Worm (Caenorhabditis elegans) whole organism, early embryonic: ENCODE measurements around the gene AH6.3.

Experiments
- B0310.2 ChIP-seq: sonication (generic microtip); optimal IDR thresholded peaks from 2 replicates; lab custom pipeline; 2016; ENCODE audit warnings: mild to moderate bottlenecking, missing genetic modification characterization, missing compliant biosample characterization
- F13C5.2 ChIP-seq: sonication (generic microtip); optimal IDR thresholded peaks from 2 replicates; lab custom pipeline; 2017; ENCODE audit warnings: mild to moderate bottlenecking, missing genetic modification characterization, inconsistent platforms, missing compliant biosample characterization
- aly-1 ChIP-seq: sonication (generic microtip); optimal IDR thresholded peaks from 2 replicates; lab custom pipeline; 2016; ENCODE audit warnings: missing genetic modification characterization, missing compliant biosample characterization
- ama-1 ChIP-seq: fragments of 150-350 bp; optimal IDR thresholded peaks from 2 replicates; lab custom pipeline; 2014
- ceh-13 ChIP-seq: fragments of 200-800 bp; sonication (Bioruptor generic); optimal IDR thresholded peaks from 2 replicates; lab custom pipeline; 2018; ENCODE audit warnings: mild to moderate bottlenecking, missing genetic modification characterization, missing compliant biosample characterization
- ceh-36 ChIP-seq: sonication (generic microtip); optimal IDR thresholded peaks from 2 replicates; lab custom pipeline; 2016; ENCODE audit warnings: missing genetic modification characterization, inconsistent platforms, missing compliant biosample characterization
- ets-7 ChIP-seq: sonication (generic microtip); optimal IDR thresholded peaks from 2 replicates; lab custom pipeline; 2016; ENCODE audit warnings: missing genotype, missing genetic modification characterization, missing compliant biosample characterization
- flt-1 ChIP-seq: fragments of 200-800 bp; sonication (Bioruptor generic); IDR thresholded peaks from 2 replicates; pipeline ENCODE4 v1.3.6; 2022; ENCODE audit warnings: missing genetic modification characterization, missing compliant biosample characterization
- hmbx-1 ChIP-seq: sonication (generic microtip); optimal IDR thresholded peaks from 2 replicates; lab custom pipeline; 2016; ENCODE audit warnings: mild to moderate bottlenecking, missing genetic modification characterization, missing compliant biosample characterization
- hmg-4 ChIP-seq: fragments of 200-800 bp; sonication (Bioruptor generic); optimal IDR thresholded peaks from 2 replicates; lab custom pipeline; 2018; ENCODE audit warnings: mild to moderate bottlenecking, missing genetic modification characterization, missing compliant biosample characterization
- hnd-1 ChIP-seq: sonication (generic microtip); optimal IDR thresholded peaks from 2 replicates; lab custom pipeline; 2016; ENCODE audit warnings: missing genetic modification characterization, missing compliant biosample characterization
- pes-1 ChIP-seq: fragments of 200-800 bp; sonication (Bioruptor generic); IDR thresholded peaks from 2 replicates; pipeline ENCODE4 v1.3.6; 2022; ENCODE audit warnings: missing genetic modification reagents, missing genetic modification characterization, missing compliant biosample characterization
- scrt-1 ChIP-seq: fragments of 200-800 bp; sonication (Bioruptor generic); IDR thresholded peaks from 2 replicates; pipeline ENCODE4 v1.3.6; 2022; ENCODE audit warnings: missing genetic modification characterization, missing compliant biosample characterization
- sea-1 ChIP-seq: fragments of 200-800 bp; sonication (Bioruptor generic); conservative IDR thresholded peaks from 2 replicates; pipeline ENCODE4 v1.3.6; 2022; ENCODE audit warnings: missing genetic modification characterization, missing compliant biosample characterization
- tbx-11 ChIP-seq: fragments of 200-800 bp; sonication (Bioruptor generic); IDR thresholded peaks from 2 replicates; pipeline ENCODE4 v1.3.6; 2022; ENCODE audit warnings: missing genetic modification characterization, missing compliant biosample characterization
- tbx-37 ChIP-seq: fragments of 200-800 bp; sonication (Bioruptor generic); conservative IDR thresholded peaks from 2 replicates; pipeline ENCODE4 v1.3.6; 2022; ENCODE audit warnings: missing genetic modification reagents, missing genetic modification characterization, missing compliant biosample characterization
- tra-4 ChIP-seq: sonication (generic microtip); optimal IDR thresholded peaks from 2 replicates; lab custom pipeline; 2017; ENCODE audit warnings: missing genetic modification characterization, missing compliant biosample characterization

Gene AH6.3

DNA sequence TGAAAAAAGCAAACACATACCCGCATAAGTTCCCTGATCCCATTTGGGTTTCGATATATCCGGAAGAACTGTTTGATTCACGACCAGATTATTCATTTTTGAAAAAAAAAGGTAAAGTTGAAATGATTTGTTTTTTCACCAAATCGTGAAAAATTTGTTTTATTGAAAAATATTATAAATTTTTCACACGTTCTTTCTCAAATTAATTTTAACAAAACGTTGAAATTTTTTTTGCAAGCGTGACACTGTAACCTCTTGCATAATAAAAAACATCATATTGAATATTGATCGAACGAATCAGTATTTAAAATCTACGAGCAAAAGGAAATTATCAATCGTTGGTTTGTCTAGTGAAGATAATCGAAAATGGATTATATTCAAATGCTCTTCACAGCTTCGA is at the start of gene AH6.3, which contains the start of gene sfxn-1.1:
AH6.3 (plus strand) TSS at position 275 of the 400 bp plus-strand sequence.
sfxn-1.1 (minus strand) TSS at position 101 of the 400 bp plus-strand sequence.
- TF ChIP-seq tbx-37 (GFP tag; lab: Robert Waterston, UW) (no peak), pes-1 (GFP tag; lab: Robert Waterston, UW) (no peak), ceh-36 (tag; lab: Kevin White, UChicago) (no peak), F13C5.2 (no peak), tbx-11 (GFP tag; lab: Robert Waterston, UW) (no peak), hnd-1 (tag; lab: Kevin White, UChicago) (no peak), scrt-1 (GFP tag; lab: Robert Waterston, UW) (no peak), hmg-4 (GFP tag; lab: Kevin White, UChicago) (no peak)

DNA sequence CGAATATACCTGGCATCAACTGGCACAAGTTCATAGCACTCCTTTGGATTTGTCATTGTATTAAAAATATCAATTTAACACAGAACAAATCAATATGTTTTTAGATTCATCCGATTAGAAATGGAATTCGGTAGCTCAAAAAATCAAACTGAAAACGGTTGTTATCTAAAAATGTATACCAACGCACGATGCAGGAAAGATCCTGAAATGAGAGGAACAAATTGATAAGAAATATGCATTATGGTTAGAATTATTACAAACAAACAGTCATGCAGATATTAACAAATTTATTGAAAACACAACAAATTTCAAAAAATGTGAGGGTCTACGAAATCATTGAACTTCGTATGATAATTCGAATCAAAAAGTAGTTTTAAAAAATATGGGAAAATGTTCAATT is 48.8 kb upstream of the AH6.3 start, which contains the start of gene T19H5.6:
T19H5.6 (minus strand) TSS at position 195 of the 400 bp plus-strand sequence.
- TF ChIP-seq tbx-37 (GFP tag; lab: Robert Waterston, UW) (no peak), pes-1 (GFP tag; lab: Robert Waterston, UW) (no peak), ets-7 (no peak), tbx-11 (GFP tag; lab: Robert Waterston, UW) (no peak), tra-4 (tag; lab: Kevin White, UChicago) (no peak), ceh-36 (tag; lab: Kevin White, UChicago) (no peak), sea-1 (GFP tag; lab: Robert Waterston, UW) (no peak), B0310.2 (tag; lab: Kevin White, UChicago) (no peak), hmg-4 (GFP tag; lab: Kevin White, UChicago) (no peak), aly-1 (tag; lab: Kevin White, UChicago) (no peak), hnd-1 (tag; lab: Kevin White, UChicago) (no peak), flt-1 (GFP tag; lab: Robert Waterston, UW) (no peak), scrt-1 (GFP tag; lab: Robert Waterston, UW) (no peak), ceh-13 (GFP tag; lab: Kevin White, UChicago) (no peak), F13C5.2 (no peak), ama-1 (no peak), hmbx-1 (tag; lab: Kevin White, UChicago) (no peak)

DNA sequence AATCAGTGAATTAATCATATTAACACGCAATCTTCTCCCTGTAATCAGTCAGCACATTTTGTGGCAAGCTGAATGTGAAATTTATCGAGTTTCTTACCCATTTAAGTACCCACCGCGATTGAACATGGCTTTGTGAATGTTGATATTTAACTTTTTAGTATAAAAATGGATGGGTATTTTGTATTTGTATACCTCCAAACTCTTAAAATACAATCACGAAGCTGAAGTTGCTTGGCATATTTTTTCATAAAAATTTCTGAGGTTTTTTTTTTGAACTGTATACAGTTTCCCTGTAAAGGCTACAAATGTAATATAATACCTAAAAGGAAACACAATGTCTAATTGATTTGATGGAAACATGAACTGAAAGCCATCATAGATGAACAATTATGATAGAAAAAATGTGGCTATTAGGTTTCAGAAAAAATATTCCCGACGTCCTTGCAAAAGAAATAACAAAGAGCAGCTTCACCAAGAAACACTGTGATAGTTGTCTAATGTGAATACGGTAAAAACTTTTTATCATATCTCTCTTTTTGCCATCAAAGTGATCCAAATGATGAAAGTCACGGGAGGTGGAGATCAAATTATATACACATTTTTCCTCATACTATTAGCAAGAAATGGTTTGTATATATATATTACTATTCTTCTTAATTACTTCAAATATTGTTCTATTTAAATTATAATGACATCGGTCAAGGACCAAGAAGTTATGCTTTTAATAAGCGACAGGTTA is 44.3 kb upstream of the AH6.3 start, which contains the start of the genes chil-25 and chil-26:
chil-25 (minus strand) TSS at position 101 of the 739 bp plus-strand sequence.
chil-26 (plus strand) TSS at position 689 of the 739 bp plus-strand sequence.
- TF ChIP-seq hmbx-1 (tag; lab: Kevin White, UChicago), result no peak
- TF ChIP-seq ets-7, result no peak
- TF ChIP-seq ceh-36 (tag; lab: Kevin White, UChicago), result no peak
- no peak for TF ChIP-seq tra-4 (tag; lab: Kevin White, UChicago)
- TF ChIP-seq ama-1, result no peak
- TF ChIP-seq F13C5.2, result no peak
- no peak for TF ChIP-seq sea-1 (GFP tag; lab: Robert Waterston, UW)

DNA sequence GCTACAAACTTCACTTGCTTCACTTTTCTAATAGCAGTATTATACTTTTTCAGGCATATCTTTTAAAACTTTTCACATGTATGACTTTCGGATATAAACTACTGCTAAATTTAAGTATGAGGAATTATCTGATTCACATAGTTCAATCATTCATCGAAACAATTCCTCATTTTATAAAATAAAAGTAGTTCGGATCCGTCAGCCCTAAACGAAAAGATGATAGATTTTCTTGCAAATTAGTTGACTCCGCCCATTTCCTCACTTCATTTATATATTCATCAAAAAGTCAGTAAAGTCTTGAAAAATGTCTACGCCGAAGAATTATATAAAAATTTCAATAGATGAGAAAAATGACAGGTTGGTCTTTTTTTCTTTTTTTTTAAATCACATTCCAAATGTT is 41.3 kb upstream of the AH6.3 start, which contains the start of gene chil-27:
chil-27 (plus strand) TSS at position 301 of the 400 bp plus-strand sequence.
- no peak for TF ChIP-seq pes-1 (GFP tag; lab: Robert Waterston, UW)
- no peak for TF ChIP-seq ceh-13 (GFP tag; lab: Kevin White, UChicago)
- no peak for TF ChIP-seq ceh-36 (tag; lab: Kevin White, UChicago)
- TF ChIP-seq flt-1 (GFP tag; lab: Robert Waterston, UW), result no peak
- no peak for TF ChIP-seq hnd-1 (tag; lab: Kevin White, UChicago)
- no peak for TF ChIP-seq ets-7
- TF ChIP-seq hmg-4 (GFP tag; lab: Kevin White, UChicago), result no peak

DNA sequence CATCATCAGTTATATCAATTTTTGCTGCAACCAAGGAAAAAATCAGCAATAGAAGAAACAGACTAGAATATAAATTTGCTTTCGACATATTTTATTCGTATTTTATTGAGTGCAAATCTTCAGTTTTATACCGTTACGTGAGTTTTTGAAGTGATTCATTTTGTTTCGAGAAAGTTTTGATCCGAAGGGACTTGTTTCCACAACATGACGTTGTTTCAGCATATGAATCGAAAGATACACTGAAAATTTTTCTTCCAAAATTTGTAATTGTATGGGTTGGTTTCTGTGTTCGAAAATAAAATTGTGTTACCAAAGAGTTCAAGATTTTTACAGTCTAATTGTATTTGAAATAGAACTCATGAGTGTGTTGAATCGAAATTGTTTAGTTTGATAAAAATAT is 38.8 kb upstream of the AH6.3 start, which contains the start of gene T19H5.7:
T19H5.7 (minus strand) TSS at position 101 of the 400 bp plus-strand sequence.
- no peak for TF ChIP-seq F13C5.2
- TF ChIP-seq ets-7, result no peak
- TF ChIP-seq tbx-37 (GFP tag; lab: Robert Waterston, UW), result no peak
- no peak for TF ChIP-seq flt-1 (GFP tag; lab: Robert Waterston, UW)
- no peak for TF ChIP-seq scrt-1 (GFP tag; lab: Robert Waterston, UW)
- TF ChIP-seq pes-1 (GFP tag; lab: Robert Waterston, UW), result no peak
- TF ChIP-seq hmg-4 (GFP tag; lab: Kevin White, UChicago), result no peak
- TF ChIP-seq ceh-13 (GFP tag; lab: Kevin White, UChicago), result no peak
- TF ChIP-seq sea-1 (GFP tag; lab: Robert Waterston, UW), result no peak
- no peak for TF ChIP-seq tbx-11 (GFP tag; lab: Robert Waterston, UW)
- TF ChIP-seq hnd-1 (tag; lab: Kevin White, UChicago), result no peak
- no peak for TF ChIP-seq ceh-36 (tag; lab: Kevin White, UChicago)
- TF ChIP-seq B0310.2 (tag; lab: Kevin White, UChicago), result no peak

DNA sequence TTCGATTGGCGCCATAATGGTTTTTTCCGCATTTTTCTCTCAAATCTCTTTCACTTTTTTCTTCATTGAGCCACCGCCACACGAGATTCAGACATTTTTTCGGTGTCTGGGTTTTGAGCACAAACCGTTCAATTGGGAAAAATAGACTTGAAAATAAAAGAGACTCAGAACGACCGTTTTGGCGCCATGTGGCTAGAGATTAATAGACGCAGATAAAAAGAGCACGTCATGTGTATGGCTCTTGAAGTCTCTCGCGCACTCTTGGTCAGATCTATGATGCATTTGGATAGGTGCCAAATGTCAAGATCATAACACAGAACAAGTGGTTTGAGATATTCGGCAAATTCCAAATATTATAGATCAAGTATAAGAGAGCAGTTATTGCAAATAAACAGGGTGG is 37.4 kb upstream of the AH6.3 start:
- TF ChIP-seq B0310.2 (tag; lab: Kevin White, UChicago) (no peak), flt-1 (GFP tag; lab: Robert Waterston, UW) (no peak), tbx-11 (GFP tag; lab: Robert Waterston, UW) (no peak), ceh-36 (tag; lab: Kevin White, UChicago) (no peak), ceh-13 (GFP tag; lab: Kevin White, UChicago) (no peak), scrt-1 (GFP tag; lab: Robert Waterston, UW) (no peak), pes-1 (GFP tag; lab: Robert Waterston, UW) (no peak)

DNA sequence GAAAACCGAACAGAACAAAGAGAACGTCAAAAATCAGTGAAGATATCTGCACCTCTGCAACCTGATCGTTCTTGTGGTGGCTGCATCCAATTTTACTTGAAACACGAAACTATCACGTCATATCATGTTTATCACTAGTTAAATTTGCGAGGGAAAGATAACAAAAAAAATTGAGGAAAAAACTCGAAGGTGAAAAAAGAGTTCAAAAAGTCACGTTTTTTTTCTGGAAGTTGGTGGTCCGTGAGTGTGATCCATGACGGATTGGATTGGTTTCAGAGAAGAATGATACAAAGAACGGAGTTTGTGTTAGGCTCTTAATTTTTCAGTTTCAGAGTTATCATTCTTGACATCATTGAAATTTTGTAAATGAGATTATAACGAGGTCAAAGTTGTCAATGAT is 36.3 kb upstream of the AH6.3 start:
- TF ChIP-seq tbx-37 (GFP tag; lab: Robert Waterston, UW), result no peak
- no peak for TF ChIP-seq scrt-1 (GFP tag; lab: Robert Waterston, UW)
